Worm (Caenorhabditis elegans) whole organism, early embryonic: ENCODE data around the gene H12D21.10.

Source experiments
- B0310.2 ChIP-seq: sonication (generic microtip); optimal IDR thresholded peaks from 2 replicates; lab custom pipeline; 2016; ENCODE audit warnings: mild to moderate bottlenecking, missing genetic modification characterization, missing compliant biosample characterization
- F13C5.2 ChIP-seq: sonication (generic microtip); optimal IDR thresholded peaks from 2 replicates; lab custom pipeline; 2017; ENCODE audit warnings: mild to moderate bottlenecking, missing genetic modification characterization, inconsistent platforms, missing compliant biosample characterization
- aly-1 ChIP-seq: sonication (generic microtip); optimal IDR thresholded peaks from 2 replicates; lab custom pipeline; 2016; ENCODE audit warnings: missing genetic modification characterization, missing compliant biosample characterization
- ama-1 ChIP-seq: fragments of 150-350 bp; optimal IDR thresholded peaks from 2 replicates; lab custom pipeline; 2014
- ceh-13 ChIP-seq: fragments of 200-800 bp; sonication (Bioruptor generic); optimal IDR thresholded peaks from 2 replicates; lab custom pipeline; 2018; ENCODE audit warnings: mild to moderate bottlenecking, missing genetic modification characterization, missing compliant biosample characterization
- ceh-36 ChIP-seq: sonication (generic microtip); optimal IDR thresholded peaks from 2 replicates; lab custom pipeline; 2016; ENCODE audit warnings: missing genetic modification characterization, inconsistent platforms, missing compliant biosample characterization
- ets-7 ChIP-seq: sonication (generic microtip); optimal IDR thresholded peaks from 2 replicates; lab custom pipeline; 2016; ENCODE audit warnings: missing genotype, missing genetic modification characterization, missing compliant biosample characterization
- flt-1 ChIP-seq: fragments of 200-800 bp; sonication (Bioruptor generic); IDR thresholded peaks from 2 replicates; pipeline ENCODE4 v1.3.6; 2022; ENCODE audit warnings: missing genetic modification characterization, missing compliant biosample characterization
- hmbx-1 ChIP-seq: sonication (generic microtip); optimal IDR thresholded peaks from 2 replicates; lab custom pipeline; 2016; ENCODE audit warnings: mild to moderate bottlenecking, missing genetic modification characterization, missing compliant biosample characterization
- hmg-4 ChIP-seq: fragments of 200-800 bp; sonication (Bioruptor generic); optimal IDR thresholded peaks from 2 replicates; lab custom pipeline; 2018; ENCODE audit warnings: mild to moderate bottlenecking, missing genetic modification characterization, missing compliant biosample characterization
- hnd-1 ChIP-seq: sonication (generic microtip); optimal IDR thresholded peaks from 2 replicates; lab custom pipeline; 2016; ENCODE audit warnings: missing genetic modification characterization, missing compliant biosample characterization
- pes-1 ChIP-seq: fragments of 200-800 bp; sonication (Bioruptor generic); IDR thresholded peaks from 2 replicates; pipeline ENCODE4 v1.3.6; 2022; ENCODE audit warnings: missing genetic modification reagents, missing genetic modification characterization, missing compliant biosample characterization
- scrt-1 ChIP-seq: fragments of 200-800 bp; sonication (Bioruptor generic); IDR thresholded peaks from 2 replicates; pipeline ENCODE4 v1.3.6; 2022; ENCODE audit warnings: missing genetic modification characterization, missing compliant biosample characterization
- sea-1 ChIP-seq: fragments of 200-800 bp; sonication (Bioruptor generic); conservative IDR thresholded peaks from 2 replicates; pipeline ENCODE4 v1.3.6; 2022; ENCODE audit warnings: missing genetic modification characterization, missing compliant biosample characterization
- tbx-11 ChIP-seq: fragments of 200-800 bp; sonication (Bioruptor generic); IDR thresholded peaks from 2 replicates; pipeline ENCODE4 v1.3.6; 2022; ENCODE audit warnings: missing genetic modification characterization, missing compliant biosample characterization
- tbx-37 ChIP-seq: fragments of 200-800 bp; sonication (Bioruptor generic); conservative IDR thresholded peaks from 2 replicates; pipeline ENCODE4 v1.3.6; 2022; ENCODE audit warnings: missing genetic modification reagents, missing genetic modification characterization, missing compliant biosample characterization
- tra-4 ChIP-seq: sonication (generic microtip); optimal IDR thresholded peaks from 2 replicates; lab custom pipeline; 2017; ENCODE audit warnings: missing genetic modification characterization, missing compliant biosample characterization

The H12D21.10 gene

DNA sequence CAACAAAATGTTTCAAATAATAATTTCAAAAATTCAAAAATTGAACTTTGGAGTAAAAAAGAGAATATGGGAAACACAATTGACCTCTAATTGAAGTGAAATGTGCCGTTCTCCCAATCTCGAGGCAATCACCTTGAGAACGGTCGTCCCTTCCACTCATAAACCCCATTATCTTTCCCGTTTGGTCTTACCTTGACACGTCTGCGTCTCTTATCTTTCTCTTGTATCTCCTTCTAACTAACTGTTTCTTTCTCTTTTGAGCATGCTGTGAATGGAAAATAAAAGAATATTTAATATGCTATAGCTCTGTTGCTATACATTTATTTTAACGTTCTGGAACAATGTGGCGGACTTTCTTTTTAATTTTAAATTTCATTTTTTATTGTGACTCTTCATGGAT is at the start of gene H12D21.10:
Gene H12D21.10, plus strand, starts transcription at position 260 of the 400 bp plus-strand sequence.
- TF ChIP-seq aly-1, result no peak
- TF ChIP-seq tra-4 (tag; lab: Kevin White, UChicago), result no peak
- TF ChIP-seq ceh-36 (tag; lab: Kevin White, UChicago), result no peak
- TF ChIP-seq ama-1 (lab: Kevin White, UChicago), result no peak
- no peak for TF ChIP-seq B0310.2 (tag; lab: Kevin White, UChicago)
- TF ChIP-seq F13C5.2 (tag; lab: Kevin White, UChicago), result no peak
- TF ChIP-seq tbx-37 (GFP tag; lab: Robert Waterston, UW), result no peak
- no peak for TF ChIP-seq scrt-1 (GFP tag; lab: Robert Waterston, UW)

DNA sequence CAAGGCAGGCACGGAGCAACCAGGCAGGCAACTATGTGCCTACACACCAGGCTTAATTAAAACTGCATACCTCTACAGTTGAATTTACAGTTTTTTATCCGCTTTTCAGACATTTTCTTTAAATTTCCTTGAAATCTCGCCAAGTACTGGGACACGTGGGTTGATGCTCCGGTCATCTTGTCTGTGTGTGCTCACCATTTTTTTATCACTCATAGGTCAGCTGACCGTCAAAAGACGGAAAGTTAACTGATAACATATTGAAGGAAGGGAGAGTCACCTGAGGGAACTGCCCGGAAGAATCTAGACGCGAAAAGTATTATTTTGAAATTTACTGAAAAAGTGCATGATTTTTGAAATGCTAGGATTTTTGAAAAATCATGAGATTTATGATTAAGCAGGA is 49.1 kb upstream of the H12D21.10 start:
- TF ChIP-seq sea-1 (GFP tag; lab: Robert Waterston, UW), result no peak
- TF ChIP-seq ama-1 (lab: Kevin White, UChicago), result no peak
- TF ChIP-seq tbx-11 (GFP tag; lab: Robert Waterston, UW), result no peak
- TF ChIP-seq tbx-37 (GFP tag; lab: Robert Waterston, UW), result no peak
- TF ChIP-seq scrt-1 (GFP tag; lab: Robert Waterston, UW), result no peak
- no peak for TF ChIP-seq flt-1 (GFP tag; lab: Robert Waterston, UW)
- TF ChIP-seq pes-1, result no peak
- no peak for TF ChIP-seq F13C5.2 (tag; lab: Kevin White, UChicago)
- no peak for TF ChIP-seq ceh-36 (tag; lab: Kevin White, UChicago)
- TF ChIP-seq aly-1, result no peak
- no peak for TF ChIP-seq ceh-13 (GFP tag; lab: Kevin White, UChicago)
- no peak for TF ChIP-seq hmg-4
- no peak for TF ChIP-seq B0310.2 (tag; lab: Kevin White, UChicago)
- TF ChIP-seq hnd-1, result no peak

DNA sequence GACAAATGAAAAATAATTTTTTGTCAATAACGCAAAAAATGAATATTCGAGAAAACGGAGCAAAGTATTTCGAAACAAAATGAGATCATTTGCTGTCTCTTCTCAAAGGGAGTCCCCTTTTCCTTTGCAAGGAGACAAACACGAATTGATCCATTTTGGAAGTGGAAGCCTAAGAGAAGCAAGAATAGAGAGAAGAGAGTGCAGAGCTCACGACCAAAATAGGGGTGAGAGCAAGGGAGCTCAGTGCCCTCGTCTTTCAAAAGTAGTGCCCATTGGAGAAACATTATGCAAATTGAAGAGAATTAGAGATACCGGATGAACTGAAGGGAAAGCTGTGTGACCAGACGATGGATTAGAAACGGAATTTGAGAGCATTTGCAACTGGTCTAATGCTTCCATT is 48.4 kb upstream of the H12D21.10 start:
- TF ChIP-seq ama-1 (lab: Kevin White, UChicago) (no peak), ceh-36 (tag; lab: Kevin White, UChicago) (no peak), scrt-1 (GFP tag; lab: Robert Waterston, UW) (no peak), tra-4 (tag; lab: Kevin White, UChicago) (no peak), hnd-1 (no peak), sea-1 (GFP tag; lab: Robert Waterston, UW) (no peak), ceh-13 (GFP tag; lab: Kevin White, UChicago) (no peak), B0310.2 (tag; lab: Kevin White, UChicago) (no peak), hmbx-1 (tag; lab: Kevin White, UChicago) (no peak), F13C5.2 (tag; lab: Kevin White, UChicago) (no peak), tbx-11 (GFP tag; lab: Robert Waterston, UW) (no peak), aly-1 (no peak), ets-7 (tag; lab: Kevin White, UChicago) (no peak), pes-1 (no peak), flt-1 (GFP tag; lab: Robert Waterston, UW) (no peak), hmg-4 (no peak), tbx-37 (GFP tag; lab: Robert Waterston, UW) (no peak)

DNA sequence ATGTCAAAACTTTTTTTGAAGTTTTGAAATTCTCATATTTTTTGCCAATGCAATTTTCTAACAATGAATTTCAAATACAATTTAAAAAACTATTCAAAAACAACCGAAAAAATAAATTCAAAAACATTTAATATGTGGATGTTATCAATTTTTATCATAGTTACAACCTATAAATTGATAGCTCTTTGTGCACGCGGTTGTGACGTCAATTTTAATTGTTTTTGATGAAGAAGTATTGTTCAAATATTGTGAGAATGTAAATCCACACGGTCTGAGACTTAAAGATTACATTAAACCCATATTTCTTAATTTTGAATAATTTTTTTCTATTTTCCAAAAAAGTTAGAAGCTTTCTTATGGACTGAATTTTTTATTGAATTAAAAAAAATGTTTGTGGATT is 47.6 kb upstream of the H12D21.10 start:
- TF ChIP-seq ama-1 (lab: Kevin White, UChicago) (no peak), hnd-1 (no peak), pes-1 (no peak), F13C5.2 (tag; lab: Kevin White, UChicago) (no peak), flt-1 (GFP tag; lab: Robert Waterston, UW) (no peak), hmbx-1 (tag; lab: Kevin White, UChicago) (no peak), hmg-4 (no peak), scrt-1 (GFP tag; lab: Robert Waterston, UW) (no peak), aly-1 (no peak), B0310.2 (tag; lab: Kevin White, UChicago) (no peak), ets-7 (tag; lab: Kevin White, UChicago) (no peak), tbx-11 (GFP tag; lab: Robert Waterston, UW) (no peak), tbx-37 (GFP tag; lab: Robert Waterston, UW) (no peak), ceh-13 (GFP tag; lab: Kevin White, UChicago) (no peak), ceh-36 (tag; lab: Kevin White, UChicago) (no peak), sea-1 (GFP tag; lab: Robert Waterston, UW) (no peak), tra-4 (tag; lab: Kevin White, UChicago) (no peak)

DNA sequence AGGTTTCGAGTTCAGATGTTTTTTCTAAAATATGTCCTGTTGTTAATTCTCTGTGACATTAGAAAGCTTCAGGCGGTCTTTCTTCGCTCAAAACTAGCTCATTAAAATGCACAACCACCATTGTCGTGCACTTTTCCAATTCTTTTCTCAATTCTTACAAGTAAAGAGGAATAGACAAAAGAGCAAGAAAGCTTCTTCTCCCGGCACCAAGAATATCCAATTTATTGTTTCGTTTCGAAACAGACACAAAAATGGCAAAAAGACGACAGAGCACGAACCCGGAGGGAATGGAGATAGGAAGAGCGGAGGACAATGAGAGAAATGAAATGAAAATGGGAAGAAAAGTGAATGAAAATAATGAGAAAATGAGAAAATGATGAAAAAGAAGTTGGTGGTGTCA is 47.0 kb upstream of the H12D21.10 start:
- TF ChIP-seq ceh-13 (GFP tag; lab: Kevin White, UChicago), result no peak
- TF ChIP-seq ama-1 (lab: Kevin White, UChicago), result no peak
- no peak for TF ChIP-seq ceh-36 (tag; lab: Kevin White, UChicago)
- TF ChIP-seq hmbx-1 (tag; lab: Kevin White, UChicago), result no peak
- TF ChIP-seq aly-1, result no peak
- no peak for TF ChIP-seq tra-4 (tag; lab: Kevin White, UChicago)
- TF ChIP-seq scrt-1 (GFP tag; lab: Robert Waterston, UW), result no peak
- no peak for TF ChIP-seq pes-1
- TF ChIP-seq F13C5.2 (tag; lab: Kevin White, UChicago), result no peak
- TF ChIP-seq ets-7 (tag; lab: Kevin White, UChicago), result no peak
- TF ChIP-seq hnd-1, result no peak
- TF ChIP-seq tbx-11 (GFP tag; lab: Robert Waterston, UW), result no peak
- no peak for TF ChIP-seq B0310.2 (tag; lab: Kevin White, UChicago)
- no peak for TF ChIP-seq hmg-4
- no peak for TF ChIP-seq tbx-37 (GFP tag; lab: Robert Waterston, UW)
- TF ChIP-seq flt-1 (GFP tag; lab: Robert Waterston, UW), result no peak

DNA sequence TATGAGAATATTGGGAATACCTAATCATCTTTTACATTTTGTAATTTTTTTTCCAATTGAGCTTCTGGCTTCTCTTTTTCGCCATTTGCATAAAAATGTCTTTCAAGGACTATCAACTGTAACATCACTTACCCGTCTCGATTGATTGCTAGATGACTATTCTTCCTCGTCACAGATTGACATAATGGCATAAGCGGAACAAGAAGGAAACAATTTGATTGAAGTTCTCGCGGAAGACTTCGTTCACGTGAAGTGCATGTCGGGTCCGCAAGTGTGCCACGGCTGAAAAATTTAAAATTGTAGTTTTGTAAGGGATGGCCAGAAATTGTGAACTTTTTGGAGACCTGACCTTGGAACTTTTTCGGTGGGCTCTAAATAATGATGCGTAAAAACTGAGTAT is 45.9 kb upstream of the H12D21.10 start:
- TF ChIP-seq ceh-13 (GFP tag; lab: Kevin White, UChicago) (no peak), scrt-1 (GFP tag; lab: Robert Waterston, UW) (no peak), F13C5.2 (tag; lab: Kevin White, UChicago) (no peak), flt-1 (GFP tag; lab: Robert Waterston, UW) (no peak), tbx-37 (GFP tag; lab: Robert Waterston, UW) (no peak), hmbx-1 (tag; lab: Kevin White, UChicago) (no peak), pes-1 (no peak), tra-4 (tag; lab: Kevin White, UChicago) (no peak), aly-1 (no peak), sea-1 (GFP tag; lab: Robert Waterston, UW) (no peak)

DNA sequence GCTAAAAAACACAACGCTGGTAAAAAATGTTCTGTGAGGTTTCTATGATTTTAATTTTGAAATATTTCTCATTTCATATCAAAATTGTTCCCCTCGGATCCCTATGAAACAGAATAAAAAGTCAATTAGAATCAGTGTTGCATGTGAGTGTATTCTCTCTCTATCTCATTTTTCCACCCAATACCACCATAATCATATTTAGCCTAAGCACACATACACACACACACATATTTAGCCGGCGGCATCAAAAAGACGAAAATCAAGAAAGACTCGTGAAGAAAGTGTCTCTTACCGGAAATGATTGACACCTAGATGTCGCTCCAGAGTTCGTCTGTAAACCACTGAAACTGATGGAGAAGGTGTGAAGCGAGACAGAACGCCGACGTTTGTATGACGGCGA is 45.3 kb upstream of the H12D21.10 start:
- TF ChIP-seq hmg-4, result no peak
- no peak for TF ChIP-seq scrt-1 (GFP tag; lab: Robert Waterston, UW)
- no peak for TF ChIP-seq ets-7 (tag; lab: Kevin White, UChicago)
- no peak for TF ChIP-seq B0310.2 (tag; lab: Kevin White, UChicago)
- no peak for TF ChIP-seq sea-1 (GFP tag; lab: Robert Waterston, UW)
- TF ChIP-seq ama-1 (lab: Kevin White, UChicago), result no peak
